Fruit fly (Drosophila melanogaster) whole organism, embryonic: ENCODE measurements around the gene eIF1.

Experiments
- Atf-2 ChIP-seq: fragments of 200-800 bp; sonication (Bioruptor generic); optimal IDR thresholded peaks from 2 replicates; lab custom pipeline; 2016; ENCODE audit warnings: missing biosample characterization, missing genetic modification characterization
- Blimp-1 ChIP-seq: fragments of 200-800 bp; sonication (Bioruptor generic); optimal IDR thresholded peaks from 3 replicates; lab custom pipeline; 2018; ENCODE audit warnings: missing biosample characterization, missing genetic modification characterization, mild to moderate bottlenecking, moderate library complexity, missing genetic modification reagents
- Bteb2 ChIP-seq: fragments of 200-800 bp; sonication (Bioruptor generic); optimal IDR thresholded peaks from 2 replicates; lab custom pipeline; 2016; ENCODE audit warnings: missing biosample characterization, missing genetic modification characterization
- CG10321 ChIP-seq: fragments of 200-800 bp; sonication (Bioruptor generic); IDR thresholded peaks from 2 replicates; pipeline ENCODE4 v1.3.6; 2022; ENCODE audit warnings: missing biosample characterization, missing genetic modification characterization
- CG11093 ChIP-seq: fragments of 200-800 bp; sonication (Bioruptor generic); IDR thresholded peaks from 3 replicates; pipeline ENCODE4 v1.3.6; 2022; ENCODE audit warnings: missing biosample characterization, missing genetic modification characterization
- CG12659 ChIP-seq: fragments of 200-800 bp; sonication (Bioruptor generic); optimal IDR thresholded peaks from 3 replicates; lab custom pipeline; 2017; ENCODE audit warnings: mild to moderate bottlenecking, missing biosample characterization, missing genetic modification reagents, missing genetic modification characterization
- CG12744 ChIP-seq: fragments of 200-800 bp; sonication (Bioruptor generic); optimal IDR thresholded peaks from 2 replicates; lab custom pipeline; 2016; ENCODE audit warnings: missing biosample characterization, missing genetic modification characterization
- CG13775 ChIP-seq: fragments of 200-800 bp; sonication (Bioruptor generic); optimal IDR thresholded peaks from 3 replicates; lab custom pipeline; 2017; ENCODE audit warnings: missing biosample characterization, mild to moderate bottlenecking, missing genetic modification characterization
- CG15011 ChIP-seq: fragments of 200-800 bp; sonication (Bioruptor generic); optimal IDR thresholded peaks from 3 replicates; lab custom pipeline; 2018; ENCODE audit warnings: missing biosample characterization, mild to moderate bottlenecking, missing genetic modification characterization
- CG15696 ChIP-seq: fragments of 200-800 bp; sonication (Bioruptor generic); optimal IDR thresholded peaks from 2 replicates; lab custom pipeline; 2019; ENCODE audit warnings: missing biosample characterization, mild to moderate bottlenecking, missing genetic modification characterization, moderate library complexity
- CG16815 ChIP-seq: fragments of 200-800 bp; sonication (Bioruptor generic); optimal IDR thresholded peaks from 3 replicates; lab custom pipeline; 2017; ENCODE audit warnings: missing biosample characterization, mild to moderate bottlenecking, missing genetic modification characterization
- CG2116 ChIP-seq: fragments of 200-800 bp; sonication (Bioruptor generic); optimal IDR thresholded peaks from 3 replicates; lab custom pipeline; 2018; ENCODE audit warnings: missing biosample characterization, mild to moderate bottlenecking, missing genetic modification characterization
- CG3163 ChIP-seq: fragments of 200-800 bp; sonication (Bioruptor generic); optimal IDR thresholded peaks from 3 replicates; lab custom pipeline; 2016; ENCODE audit warnings: missing biosample characterization, missing genetic modification characterization
- CG32767 ChIP-seq: fragments of 200-800 bp; sonication (Bioruptor generic); IDR thresholded peaks from 2 replicates; pipeline ENCODE4 v1.3.6; 2022; ENCODE audit warnings: missing biosample characterization, missing genetic modification characterization
- CG4617 ChIP-seq: fragments of 200-800 bp; sonication (Bioruptor generic); optimal IDR thresholded peaks from 3 replicates; lab custom pipeline; 2016; ENCODE audit warnings: missing biosample characterization, missing genetic modification characterization, borderline replicate concordance
- CG5953 ChIP-seq: fragments of 200-800 bp; sonication (Bioruptor generic); IDR thresholded peaks from 2 replicates; pipeline ENCODE4 v1.3.6; 2022; ENCODE audit warnings: missing biosample characterization, missing genetic modification characterization
- CG6254 ChIP-seq: fragments of 200-800 bp; sonication (Bioruptor generic); optimal IDR thresholded peaks from 3 replicates; lab custom pipeline; 2017; ENCODE audit warnings: mild to moderate bottlenecking, missing biosample characterization, missing genetic modification reagents, missing genetic modification characterization
- CG8281 ChIP-seq: fragments of 200-800 bp; sonication (Bioruptor generic); optimal IDR thresholded peaks from 2 replicates; lab custom pipeline; 2018; ENCODE audit warnings: missing biosample characterization, mild to moderate bottlenecking, missing genetic modification characterization, moderate library complexity
- CG8359 ChIP-seq: fragments of 200-800 bp; sonication (Bioruptor generic); optimal IDR thresholded peaks from 2 replicates; lab custom pipeline; 2017; ENCODE audit warnings: missing biosample characterization, mild to moderate bottlenecking, missing genetic modification characterization, borderline replicate concordance
- CG9727 ChIP-seq: fragments of 200-800 bp; sonication (Bioruptor generic); optimal IDR thresholded peaks from 3 replicates; lab custom pipeline; 2017; ENCODE audit warnings: missing biosample characterization, mild to moderate bottlenecking, missing genetic modification characterization
- Doc2 ChIP-seq: fragments of 200-800 bp; sonication (Bioruptor generic); IDR thresholded peaks from 2 replicates; pipeline ENCODE4 v1.3.6; 2022; ENCODE audit warnings: missing biosample characterization, missing genetic modification characterization
- Dp ChIP-seq: fragments of 200-800 bp; sonication (Bioruptor generic); optimal IDR thresholded peaks from 2 replicates; lab custom pipeline; 2018; ENCODE audit warnings: missing biosample characterization, mild to moderate bottlenecking, missing genetic modification characterization, moderate library complexity
- Dref ChIP-seq: fragments of 200-800 bp; sonication (Bioruptor generic); IDR thresholded peaks from 2 replicates; pipeline ENCODE4 v1.3.6; 2022; ENCODE audit warnings: missing biosample characterization, missing genetic modification characterization
- Fer2 ChIP-seq: fragments of 200-800 bp; sonication (Bioruptor generic); optimal IDR thresholded peaks from 2 replicates; lab custom pipeline; 2018; ENCODE audit warnings: missing biosample characterization, mild to moderate bottlenecking, missing genetic modification characterization, moderate library complexity
- HmgZ ChIP-seq: fragments of 200-800 bp; sonication (Bioruptor generic); optimal IDR thresholded peaks from 2 replicates; lab custom pipeline; 2018; ENCODE audit warnings: missing biosample characterization, mild to moderate bottlenecking, missing genetic modification characterization
- Lhr ChIP-seq: fragments of 200-800 bp; sonication (Bioruptor generic); optimal IDR thresholded peaks from 3 replicates; lab custom pipeline; 2017; ENCODE audit warnings: mild to moderate bottlenecking, missing biosample characterization, missing genetic modification reagents, missing genetic modification characterization
- MBD-R2 ChIP-seq: fragments of 200-800 bp; sonication (Bioruptor generic); IDR thresholded peaks from 2 replicates; pipeline ENCODE4 v1.3.6; 2022; ENCODE audit warnings: missing biosample characterization, missing genetic modification characterization
- Med ChIP-seq: fragments of 200-800 bp; sonication (Bioruptor generic); peaks from one replicate; lab custom pipeline; 2016; ENCODE audit warnings: missing biosample characterization, missing genetic modification characterization, mild to moderate bottlenecking, inconsistent platforms, moderate library complexity
- NFAT ChIP-seq: fragments of 200-800 bp; sonication (Bioruptor generic); IDR thresholded peaks from 2 replicates; pipeline ENCODE4 v1.3.6; 2022; ENCODE audit warnings: missing biosample characterization, missing genetic modification characterization
- Taf1 ChIP-seq: fragments of 200-800 bp; sonication (Bioruptor generic); IDR thresholded peaks from 2 replicates; pipeline ENCODE4 v1.3.6; 2022; ENCODE audit warnings: missing biosample characterization, missing genetic modification characterization
- Xbp1 ChIP-seq: fragments of 200-800 bp; sonication (Bioruptor generic); optimal IDR thresholded peaks from 3 replicates; lab custom pipeline; 2016; ENCODE audit warnings: missing biosample characterization, mild to moderate bottlenecking, missing genetic modification characterization
- bigmax ChIP-seq: fragments of 200-800 bp; sonication (Bioruptor generic); optimal IDR thresholded peaks from 2 replicates; lab custom pipeline; 2018; ENCODE audit warnings: missing biosample characterization, mild to moderate bottlenecking, missing genetic modification characterization
- caup ChIP-seq: fragments of 200-800 bp; sonication (Bioruptor generic); optimal IDR thresholded peaks from 3 replicates; lab custom pipeline; 2017; ENCODE audit warnings: missing biosample characterization, mild to moderate bottlenecking, missing genetic modification characterization, moderate library complexity; ENCODE audit not compliant: severe bottlenecking
- cg ChIP-seq: fragments of 200-800 bp; sonication (Bioruptor generic); optimal IDR thresholded peaks from 3 replicates; lab custom pipeline; 2019; ENCODE audit warnings: missing biosample characterization, mild to moderate bottlenecking, missing genetic modification characterization, moderate library complexity
- ci ChIP-seq: fragments of 200-800 bp; sonication (Bioruptor generic); IDR thresholded peaks from 3 replicates; pipeline ENCODE4 v1.3.6; 2022; ENCODE audit warnings: missing biosample characterization, missing genetic modification characterization
- corto ChIP-seq: fragments of 200-800 bp; sonication (Bioruptor generic); optimal IDR thresholded peaks from 2 replicates; lab custom pipeline; 2016; ENCODE audit warnings: missing biosample characterization, mild to moderate bottlenecking, missing genetic modification characterization, moderate library complexity
- crp ChIP-seq, 2 experiments: fragments of 200-800 bp; sonication (Bioruptor generic); optimal IDR thresholded peaks; 2 replicates in 1 of 2; 3 replicates in 1 of 2; lab custom pipeline; 2017; ENCODE audit warnings: missing biosample characterization in 2 of 2, missing genetic modification characterization in 2 of 2, mild to moderate bottlenecking in 1 of 2, moderate library complexity in 1 of 2
- dimm ChIP-seq: fragments of 200-800 bp; sonication (Bioruptor generic); IDR thresholded peaks from 2 replicates; pipeline ENCODE4 v1.3.6; 2022; ENCODE audit warnings: missing biosample characterization, missing genetic modification characterization
- dm ChIP-seq: fragments of 200-800 bp; sonication (Bioruptor generic); optimal IDR thresholded peaks from 3 replicates; lab custom pipeline; 2016; ENCODE audit warnings: missing biosample characterization, missing genetic modification characterization
- esg ChIP-seq: fragments of 200-800 bp; sonication (Bioruptor generic); conservative IDR thresholded peaks from 2 replicates; pipeline ENCODE4 v1.3.6; 2022; ENCODE audit warnings: missing biosample characterization, missing genetic modification characterization
- fru ChIP-seq: fragments of >200 bp; optimal IDR thresholded peaks from 2 replicates; lab custom pipeline; 2017
- hb ChIP-seq: fragments of 200-800 bp; sonication (Bioruptor generic); IDR thresholded peaks from 3 replicates; pipeline ENCODE4 v1.3.6; 2022; ENCODE audit warnings: missing biosample characterization, missing genetic modification characterization; ENCODE audit not compliant: partially characterized antibody
- nmo ChIP-seq: fragments of 200-800 bp; sonication (Bioruptor generic); optimal IDR thresholded peaks from 2 replicates; lab custom pipeline; 2018; ENCODE audit warnings: missing biosample characterization, mild to moderate bottlenecking, missing genetic modification characterization, moderate library complexity
- psq ChIP-seq: fragments of 200-800 bp; sonication (Bioruptor generic); optimal IDR thresholded peaks from 2 replicates; lab custom pipeline; 2017; ENCODE audit warnings: missing biosample characterization, missing genetic modification characterization
- pum ChIP-seq: fragments of 200-800 bp; sonication (Bioruptor generic); optimal IDR thresholded peaks from 2 replicates; lab custom pipeline; 2016; ENCODE audit warnings: missing biosample characterization, missing genetic modification characterization
- pzg ChIP-seq: fragments of 200-800 bp; sonication (Bioruptor generic); optimal IDR thresholded peaks from 3 replicates; lab custom pipeline; 2018; ENCODE audit warnings: missing biosample characterization, mild to moderate bottlenecking, missing genetic modification characterization, moderate library complexity
- row ChIP-seq: fragments of 200-800 bp; sonication (Bioruptor generic); IDR thresholded peaks from 3 replicates; pipeline ENCODE4 v1.3.6; 2022; ENCODE audit warnings: missing biosample characterization, missing genetic modification characterization
- slou ChIP-seq: fragments of 200-800 bp; sonication (Bioruptor generic); optimal IDR thresholded peaks from 3 replicates; lab custom pipeline; 2016; ENCODE audit warnings: missing biosample characterization, missing genetic modification characterization
- so ChIP-seq: fragments of 200-800 bp; sonication (Bioruptor generic); IDR thresholded peaks from 3 replicates; pipeline ENCODE4 v1.3.6; 2022; ENCODE audit warnings: missing biosample characterization, missing genetic modification characterization
- sqz ChIP-seq: fragments of 200-800 bp; sonication (Bioruptor generic); optimal IDR thresholded peaks from 3 replicates; lab custom pipeline; 2018; ENCODE audit warnings: missing biosample characterization, mild to moderate bottlenecking, missing genetic modification characterization
- trh ChIP-seq: fragments of 200-800 bp; sonication (Bioruptor generic); optimal IDR thresholded peaks from 2 replicates; lab custom pipeline; 2016; ENCODE audit warnings: missing biosample characterization, missing genetic modification characterization
- wdn ChIP-seq: fragments of 200-800 bp; sonication (Bioruptor generic); IDR thresholded peaks from 2 replicates; pipeline ENCODE4 v1.3.6; 2022; ENCODE audit warnings: missing biosample characterization, missing genetic modification characterization

eIF1 gene

DNA sequence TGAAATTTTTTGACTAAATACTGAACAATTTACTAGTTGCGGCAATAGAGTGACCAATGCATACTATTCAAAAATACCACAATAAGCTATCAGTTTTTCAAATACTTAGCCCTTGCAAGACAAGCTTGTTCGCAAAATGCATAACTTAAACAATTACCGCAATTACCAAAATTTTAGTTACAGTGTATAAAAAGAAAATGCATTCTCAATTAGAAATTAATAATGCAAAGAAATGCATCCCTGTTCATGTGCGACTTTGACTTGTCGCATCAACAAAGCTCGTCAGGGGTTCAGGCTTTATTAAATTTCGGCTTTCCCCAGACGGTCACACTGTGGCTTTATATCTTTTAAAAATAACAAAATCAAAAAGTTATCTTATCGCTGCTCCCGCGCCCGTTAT lies 4.3 kb upstream of the eIF1 start, which contains the start of the genes hob and nSMase (continued):
- TF ChIP-seq CG12659 (GFP tag; lab: Kevin White, UChicago) = peak; percentile 70
- TF ChIP-seq esg = no peak
- no peak for TF ChIP-seq cg
- TF ChIP-seq Lhr (GFP tag; lab: Kevin White, UChicago) = peak; percentile 52
- TF ChIP-seq Dp (GFP tag; lab: Kevin White, UChicago) = peak; percentile 69
- TF ChIP-seq Taf1 (GFP tag; lab: Robert Waterston, UW) = no peak
- TF ChIP-seq slou (GFP tag; lab: Kevin White, UChicago) = no peak
- no peak for TF ChIP-seq CG11093
- no peak for TF ChIP-seq Fer2 (tag; lab: Kevin White, UChicago)
- TF ChIP-seq CG15011 (GFP tag; lab: Kevin White, UChicago) = no peak
- peak; percentile 12 for TF ChIP-seq HmgZ
- no peak for TF ChIP-seq Doc2 (GFP tag; lab: Robert Waterston, UW)
- TF ChIP-seq CG9727 (GFP tag; lab: Kevin White, UChicago) = no peak
- no peak for TF ChIP-seq CG16815 (GFP tag; lab: Kevin White, UChicago)
- no peak for TF ChIP-seq CG12744 (GFP tag; lab: Kevin White, UChicago)
- TF ChIP-seq CG6254 (GFP tag; lab: Kevin White, UChicago) = no peak
- no peak for TF ChIP-seq Atf-2 (GFP tag; lab: Kevin White, UChicago)
- peak; percentile 69 for TF ChIP-seq MBD-R2
- TF ChIP-seq dimm (GFP tag; lab: Robert Waterston, UW) = no peak
- no peak for TF ChIP-seq Dref (GFP tag; lab: Robert Waterston, UW)
- TF ChIP-seq NFAT (GFP tag; lab: Robert Waterston, UW) = no peak
- TF ChIP-seq CG8359 (GFP tag; lab: Kevin White, UChicago) = no peak
- peak; percentile 22 for TF ChIP-seq CG13775 (GFP tag; lab: Kevin White, UChicago)
- no peak for TF ChIP-seq CG5953 (GFP tag; lab: Robert Waterston, UW)
- TF ChIP-seq CG2116 (GFP tag; lab: Kevin White, UChicago) = peak; percentile 97
- peak; percentile 3 for TF ChIP-seq caup (GFP tag; lab: Kevin White, UChicago)
- no peak for TF ChIP-seq crp (GFP tag; optimal IDR thresholded peaks at IDR 0.05; lab: Kevin White, UChicago)
- peak; percentile 38 for TF ChIP-seq dm (GFP tag; lab: Kevin White, UChicago)
- TF ChIP-seq pum (GFP tag; lab: Kevin White, UChicago) = no peak
- no peak for TF ChIP-seq ci (GFP tag; lab: Robert Waterston, UW)
- no peak for TF ChIP-seq CG3163 (GFP tag; lab: Kevin White, UChicago)
- peak; percentile 84 for TF ChIP-seq pzg (GFP tag; lab: Kevin White, UChicago)
- no peak for TF ChIP-seq CG8281 (tag; lab: Kevin White, UChicago)
- no peak for TF ChIP-seq psq (GFP tag; lab: Kevin White, UChicago)
- TF ChIP-seq corto (GFP tag; lab: Kevin White, UChicago) = no peak
- no peak for TF ChIP-seq CG32767 (GFP tag; lab: Robert Waterston, UW)
- no peak for TF ChIP-seq CG15696 (tag; lab: Kevin White, UChicago)
- TF ChIP-seq Med (GFP tag; lab: Kevin White, UChicago) = peak; percentile 76
- TF ChIP-seq wdn = no peak
- TF ChIP-seq CG10321 = no peak
- TF ChIP-seq so = no peak
- no peak for TF ChIP-seq sqz (GFP tag; lab: Kevin White, UChicago)
- TF ChIP-seq hb = no peak
- TF ChIP-seq bigmax = peak; percentile 10
- no peak for TF ChIP-seq trh (GFP tag; lab: Kevin White, UChicago)
- TF ChIP-seq CG4617 = peak; percentile 60
- no peak for TF ChIP-seq Bteb2 (GFP tag; lab: Kevin White, UChicago)
- peak; percentile 23 for TF ChIP-seq Blimp-1 (GFP tag; lab: Kevin White, UChicago)
- TF ChIP-seq nmo (GFP tag; lab: Kevin White, UChicago) = peak; percentile 58
- TF ChIP-seq row (GFP tag; lab: Robert Waterston, UW) = peak; percentile 44
- no peak for TF ChIP-seq fru (lab: Kevin White, UChicago)
- TF ChIP-seq Xbp1 (GFP tag; lab: Kevin White, UChicago) = no peak
